Worm (Caenorhabditis elegans): ENCODE measurements around the gene C52B11.5.

DNA sequence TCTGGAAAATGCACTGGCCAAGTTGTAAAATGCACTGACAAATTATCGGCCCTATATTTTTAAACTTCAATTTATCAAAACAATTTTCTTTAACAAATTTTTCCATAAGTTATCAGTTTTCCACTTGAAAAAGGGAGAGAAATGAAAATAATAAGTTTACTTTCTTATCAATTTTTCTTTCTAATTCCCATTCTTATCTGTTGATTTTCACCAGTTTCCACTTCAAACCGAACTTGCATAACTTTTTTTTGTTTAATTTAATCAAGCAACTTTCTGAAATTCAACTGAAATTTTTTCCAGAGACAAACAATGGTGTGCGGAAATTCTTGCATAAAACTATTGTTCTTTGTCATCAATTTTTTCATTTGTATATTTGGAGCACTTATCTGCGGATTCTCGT lies 26.9 kb upstream of the C52B11.5 start, which contains the start of gene tsp-9:
- no peak for TF ChIP-seq lsy-12 (tag; optimal IDR thresholded peaks at IDR 0.05)
- TF ChIP-seq pqm-1 (tag; optimal IDR thresholded peaks at IDR 0.05): no peak
- TF ChIP-seq nhr-237 (tag; optimal IDR thresholded peaks at IDR 0.05): no peak
- TF ChIP-seq mdl-1 (tag; optimal IDR thresholded peaks at IDR 0.05): no peak
- no peak for TF ChIP-seq fos-1 (tag; optimal IDR thresholded peaks at IDR 0.05)
- no peak for TF ChIP-seq R02D3.7 (tag; optimal IDR thresholded peaks at IDR 0.05)

Data from whole organism, L3 larva.